Worm (Caenorhabditis elegans) whole organism, L4 larva: Measurements from ENCODE around the gene anmt-2.

Experiments used
- D1046.2 ChIP-seq: fragments of 200-800 bp; sonication (Bioruptor generic); IDR thresholded peaks from 2 replicates; pipeline ENCODE4 v1.3.6; 2022; ENCODE audit warnings: missing genetic modification characterization, missing compliant biosample characterization
- F10B5.3 ChIP-seq: sonication (generic microtip); optimal IDR thresholded peaks from 2 replicates; lab custom pipeline; 2016; ENCODE audit warnings: mild to moderate bottlenecking, missing genetic modification characterization, missing compliant biosample characterization
- F44E2.7 ChIP-seq: fragments of 200-800 bp; sonication (Bioruptor generic); IDR thresholded peaks from 2 replicates; pipeline ENCODE4 v2.1.2; 2022; ENCODE audit warnings: missing genetic modification characterization, missing compliant biosample characterization
- T20F7.1 ChIP-seq: fragments of 200-800 bp; sonication (Bioruptor generic); optimal IDR thresholded peaks from 2 replicates; lab custom pipeline; 2018; ENCODE audit warnings: mild to moderate bottlenecking, missing genetic modification characterization, missing compliant biosample characterization
- T26A8.4 ChIP-seq: fragments of 200-800 bp; sonication (Bioruptor generic); IDR thresholded peaks from 2 replicates; pipeline ENCODE4 v1.3.6; 2022; ENCODE audit warnings: missing genetic modification characterization, missing compliant biosample characterization
- Y105C5A.15 ChIP-seq: fragments of 200-800 bp; sonication (Bioruptor generic); IDR thresholded peaks from 2 replicates; pipeline ENCODE4 v1.3.6; 2022; ENCODE audit warnings: missing genetic modification characterization, missing compliant biosample characterization
- Y48G9A.11 ChIP-seq: fragments of 200-800 bp; sonication (Bioruptor generic); IDR thresholded peaks from 2 replicates; pipeline ENCODE4 v1.3.6; 2022; ENCODE audit warnings: missing genetic modification reagents, missing genetic modification characterization, missing compliant biosample characterization
- ZK337.2 ChIP-seq: fragments of 200-800 bp; sonication (Bioruptor generic); IDR thresholded peaks from 2 replicates; pipeline ENCODE4 v1.3.6; 2022; ENCODE audit warnings: missing genetic modification reagents, missing genetic modification characterization, missing compliant biosample characterization
- aha-1 ChIP-seq: fragments of 150-350 bp; peaks from one replicate; lab custom pipeline; 2014; ENCODE audit warnings: missing biosample characterization, missing genetic modification characterization
- arid-1 ChIP-seq: fragments of 200-800 bp; sonication (Bioruptor generic); conservative IDR thresholded peaks from 2 replicates; pipeline ENCODE4 v1.3.6; 2022; ENCODE audit warnings: missing genetic modification reagents, missing genetic modification characterization, missing compliant biosample characterization
- ceh-20 ChIP-seq: fragments of 200-800 bp; sonication (Bioruptor generic); IDR thresholded peaks from 2 replicates; pipeline ENCODE4 v1.3.6; 2022; ENCODE audit warnings: missing genetic modification reagents, missing genetic modification characterization, missing compliant biosample characterization
- ces-1 ChIP-seq: fragments of 150-350 bp; sonication (generic microtip); optimal IDR thresholded peaks from 4 replicates; lab custom pipeline; 2014; ENCODE audit warnings: missing biosample characterization, missing genetic modification reagents, missing genetic modification characterization
- cey-2 ChIP-seq: sonication (generic microtip); optimal IDR thresholded peaks from 3 replicates; lab custom pipeline; 2017; ENCODE audit warnings: missing genetic modification characterization, mild to moderate bottlenecking, missing compliant biosample characterization, antibody characterized with exemption, borderline replicate concordance; ENCODE audit not compliant: insufficient read depth
- ctbp-1 ChIP-seq: fragments of 200-800 bp; sonication (Bioruptor generic); IDR thresholded peaks from 2 replicates; pipeline ENCODE4 v1.3.6; 2022; ENCODE audit warnings: missing genetic modification reagents, missing genetic modification characterization, missing compliant biosample characterization
- daf-8 ChIP-seq: fragments of 200-800 bp; sonication (Bioruptor generic); IDR thresholded peaks from 2 replicates; pipeline ENCODE4 v1.3.6; 2022; ENCODE audit warnings: missing genetic modification characterization, missing compliant biosample characterization
- dmd-8 ChIP-seq: fragments of 200-800 bp; sonication (Bioruptor generic); IDR thresholded peaks from 2 replicates; pipeline ENCODE4 v1.3.6; 2022; ENCODE audit warnings: missing genetic modification characterization, missing compliant biosample characterization
- dmd-9 ChIP-seq: fragments of 200-800 bp; sonication (Bioruptor generic); IDR thresholded peaks from 2 replicates; pipeline ENCODE4 v1.3.6; 2022; ENCODE audit warnings: missing genetic modification reagents, missing genetic modification characterization, missing compliant biosample characterization
- duxl-1 ChIP-seq: sonication (generic microtip); optimal IDR thresholded peaks from 2 replicates; lab custom pipeline; 2016; ENCODE audit warnings: mild to moderate bottlenecking, missing genetic modification characterization, moderate library complexity, missing compliant biosample characterization; ENCODE audit not compliant: poor library complexity
- fos-1 ChIP-seq: fragments of 150-350 bp; optimal IDR thresholded peaks from 2 replicates; lab custom pipeline; 2014; ENCODE audit warnings: missing biosample characterization, missing genetic modification characterization
- hlh-30 ChIP-seq: sonication (generic microtip); optimal IDR thresholded peaks from 2 replicates; lab custom pipeline; 2017; ENCODE audit warnings: antibody characterized with exemption, mild to moderate bottlenecking, missing genetic modification characterization, missing compliant biosample characterization; ENCODE audit not compliant: insufficient read depth
- lin-1 ChIP-seq: fragments of 200-800 bp; sonication (Bioruptor generic); IDR thresholded peaks from 2 replicates; pipeline ENCODE4 v1.3.6; 2022; ENCODE audit warnings: missing genetic modification reagents, missing genetic modification characterization, missing compliant biosample characterization
- lin-29 ChIP-seq: fragments of 200-800 bp; sonication (Bioruptor generic); IDR thresholded peaks from 2 replicates; pipeline ENCODE4 v1.3.6; 2022; ENCODE audit warnings: missing genetic modification reagents, missing genetic modification characterization, missing compliant biosample characterization
- lin-39 ChIP-seq: fragments of 150-350 bp; optimal IDR thresholded peaks from 2 replicates; lab custom pipeline; 2014; ENCODE audit warnings: missing biosample characterization, missing genetic modification reagents, missing genetic modification characterization
- lsy-2 ChIP-seq, 2 experiments: fragments of 150-350 bp in 1 of 2; sonication (generic microtip) in 1 of 2; optimal IDR thresholded peaks; 2 replicates each; lab custom pipeline; 2014 to 2017; ENCODE audit warnings: missing biosample characterization in 2 of 2, missing genetic modification characterization in 2 of 2
- madf-5 ChIP-seq, 2 experiments: fragments of 200-800 bp; sonication (Bioruptor generic); IDR thresholded peaks; 2 replicates each; pipeline ENCODE4 v1.3.6; 2022; ENCODE audit warnings: missing compliant biosample characterization in 2 of 2, missing genetic modification characterization in 2 of 2
- mes-2 ChIP-seq: sonication (generic microtip); optimal IDR thresholded peaks from 2 replicates; lab custom pipeline; 2016; ENCODE audit warnings: missing genotype, mild to moderate bottlenecking, missing genetic modification characterization, missing compliant biosample characterization; ENCODE audit not compliant: poor library complexity, severe bottlenecking
- mxl-3 ChIP-seq: fragments of 200-800 bp; sonication (Bioruptor generic); optimal IDR thresholded peaks from 2 replicates; lab custom pipeline; 2018; ENCODE audit warnings: mild to moderate bottlenecking, missing genetic modification characterization, missing compliant biosample characterization
- nhr-11 ChIP-seq: fragments of 150-350 bp; optimal IDR thresholded peaks from 2 replicates; lab custom pipeline; 2014; ENCODE audit warnings: missing biosample characterization, missing genetic modification characterization
- nhr-237 ChIP-seq: sonication (generic microtip); optimal IDR thresholded peaks from 2 replicates; lab custom pipeline; 2017; ENCODE audit warnings: missing biosample characterization, missing genetic modification characterization
- nhr-28 ChIP-seq: fragments of 150-350 bp; optimal IDR thresholded peaks from 2 replicates; lab custom pipeline; 2014; ENCODE audit warnings: missing biosample characterization, missing genetic modification characterization
- nhr-41 ChIP-seq: fragments of 200-800 bp; sonication (Bioruptor generic); IDR thresholded peaks from 2 replicates; pipeline ENCODE4 v1.3.6; 2022; ENCODE audit warnings: missing genetic modification reagents, missing genetic modification characterization, missing compliant biosample characterization
- nhr-42 ChIP-seq: fragments of 200-800 bp; sonication (Bioruptor generic); IDR thresholded peaks from 2 replicates; pipeline ENCODE4 v1.3.6; 2022; ENCODE audit warnings: missing genetic modification characterization, missing compliant biosample characterization
- nhr-48 ChIP-seq: sonication (generic microtip); optimal IDR thresholded peaks from 2 replicates; lab custom pipeline; 2016; ENCODE audit warnings: mild to moderate bottlenecking, missing genetic modification characterization, missing compliant biosample characterization
- nhr-6 ChIP-seq: fragments of 150-350 bp; optimal IDR thresholded peaks from 2 replicates; lab custom pipeline; 2014; ENCODE audit warnings: missing biosample characterization, missing genetic modification characterization
- nhr-76 ChIP-seq: fragments of 150-350 bp; optimal IDR thresholded peaks from 2 replicates; lab custom pipeline; 2014; ENCODE audit warnings: missing biosample characterization, missing genetic modification characterization
- nhr-77 ChIP-seq: fragments of 150-350 bp; optimal IDR thresholded peaks from 2 replicates; lab custom pipeline; 2014; ENCODE audit warnings: missing biosample characterization, missing genetic modification characterization
- pha-4 ChIP-seq, 2 experiments: fragments of 150-350 bp in 1 of 2; fragments of 200-800 bp in 1 of 2; sonication (Bioruptor generic) in 1 of 2; IDR thresholded peaks in 1 of 2; optimal IDR thresholded peaks in 1 of 2; 2 replicates each; pipeline versions ENCODE4 v1.3.6 to Lab custom; 2014 to 2022; ENCODE audit warnings: missing genetic modification characterization in 2 of 2, missing genetic modification reagents in 2 of 2, missing biosample characterization in 1 of 2, missing compliant biosample characterization in 1 of 2
- php-3 ChIP-seq: fragments of 200-800 bp; sonication (Bioruptor generic); IDR thresholded peaks from 2 replicates; pipeline ENCODE4 v1.3.6; 2022; ENCODE audit warnings: missing genetic modification reagents, missing genetic modification characterization, missing compliant biosample characterization
- snpc-1.2 ChIP-seq: fragments of 200-800 bp; sonication (Bioruptor generic); IDR thresholded peaks from 2 replicates; pipeline ENCODE4 v1.3.6; 2022; ENCODE audit warnings: missing genetic modification reagents, missing genetic modification characterization, missing compliant biosample characterization
- spr-1 ChIP-seq: sonication (generic microtip); optimal IDR thresholded peaks from 2 replicates; lab custom pipeline; 2016; ENCODE audit warnings: mild to moderate bottlenecking, missing genetic modification characterization, missing compliant biosample characterization
- tag-97 ChIP-seq: fragments of 200-800 bp; sonication (Bioruptor generic); IDR thresholded peaks from 2 replicates; pipeline ENCODE4 v1.3.6; 2022; ENCODE audit warnings: missing genetic modification characterization, missing compliant biosample characterization
- tra-1 ChIP-seq: fragments of 200-800 bp; sonication (Bioruptor generic); IDR thresholded peaks from 2 replicates; pipeline ENCODE4 v1.3.6; 2022; ENCODE audit warnings: missing genetic modification reagents, missing genetic modification characterization, missing compliant biosample characterization
- unc-62 ChIP-seq, 3 experiments: fragments of 150-350 bp in 1 of 3; sonication (generic microtip); optimal IDR thresholded peaks in 2 of 3; peaks in 1 of 3; 1 replicate in 1 of 3; 2 replicates in 2 of 3; lab custom pipeline; 2014 to 2017; ENCODE audit warnings: missing biosample characterization in 3 of 3, missing genetic modification characterization in 3 of 3, missing genetic modification reagents in 3 of 3, missing genotype in 1 of 3
- zag-1 ChIP-seq: fragments of 150-350 bp; optimal IDR thresholded peaks from 2 replicates; lab custom pipeline; 2014; ENCODE audit warnings: missing biosample characterization, missing genetic modification characterization
- zfp-2 ChIP-seq: sonication (generic microtip); optimal IDR thresholded peaks from 2 replicates; lab custom pipeline; 2016; ENCODE audit warnings: mild to moderate bottlenecking, missing genetic modification characterization, missing compliant biosample characterization
- zfp-3 ChIP-seq: fragments of 200-800 bp; sonication (Bioruptor generic); conservative IDR thresholded peaks from 2 replicates; pipeline ENCODE4 v1.3.6; 2022; ENCODE audit warnings: missing genetic modification reagents, missing genetic modification characterization, missing compliant biosample characterization
- zip-2 ChIP-seq: fragments of 150-350 bp; optimal IDR thresholded peaks from 2 replicates; lab custom pipeline; 2014; ENCODE audit warnings: missing biosample characterization, missing genetic modification characterization

anmt-2 gene

DNA sequence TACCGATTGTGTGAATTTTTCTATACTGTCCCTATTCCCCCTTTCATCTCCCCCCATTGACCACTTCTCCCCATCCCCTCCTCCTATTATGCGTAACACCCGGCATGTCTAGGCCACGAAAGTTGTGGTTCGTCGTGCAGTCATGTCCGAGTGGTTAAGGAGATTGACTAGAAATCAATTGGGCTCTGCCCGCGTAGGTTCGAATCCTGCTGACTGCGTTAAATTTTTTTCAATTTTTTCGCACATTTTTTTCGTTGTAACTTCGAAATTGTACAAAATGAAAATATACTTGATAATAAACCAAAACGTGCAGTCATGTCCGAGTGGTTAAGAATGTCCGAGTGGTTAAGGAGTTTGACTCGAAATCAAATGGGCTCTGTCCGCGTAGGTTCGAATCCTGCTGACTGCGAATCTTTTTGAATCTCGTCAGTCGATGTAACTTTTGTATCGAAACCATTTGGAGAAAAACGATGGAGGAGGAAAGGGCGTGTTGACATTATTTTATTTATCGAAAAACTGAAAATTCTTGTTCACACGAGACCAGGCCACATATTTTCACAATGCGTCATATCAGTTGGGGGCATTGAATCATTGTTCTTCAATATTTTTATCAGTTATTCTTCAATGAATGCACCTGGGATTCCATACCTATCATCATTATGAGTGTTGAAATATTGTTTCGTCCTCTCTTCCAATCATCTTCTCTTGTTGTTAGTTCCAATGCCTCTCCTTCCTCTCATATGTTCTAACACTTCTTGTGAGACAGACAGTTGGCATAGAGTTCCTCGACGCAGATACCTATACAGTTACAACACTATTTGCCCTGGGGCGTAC lies 1.3 kb upstream of the anmt-2 start, which contains the start of gene nfm-1 (continued):
- no peak for TF ChIP-seq ZK337.2 (GFP tag; lab: Robert Waterston, UW)
- no peak for TF ChIP-seq lin-29
- TF ChIP-seq F44E2.7 (GFP tag; lab: Robert Waterston, UW): 0 out of 2 replicates have a peak, but pooled peaks have one; percentile 41
- peak; percentile 86 for TF ChIP-seq arid-1 (GFP tag; lab: Robert Waterston, UW)
- TF ChIP-seq ctbp-1 (GFP tag; lab: Robert Waterston, UW): peak; percentile 82
- peak; percentile 2 to 77; a peak in 1 of 4 replicates for TF ChIP-seq madf-5 (GFP tag; IDR thresholded peaks at IDR 0.05; lab: Robert Waterston, UW)
- no peak for TF ChIP-seq fos-1 (tag; lab: Kevin White, UChicago)
- TF ChIP-seq tra-1 (GFP tag; lab: Robert Waterston, UW): peak; percentile 84
- TF ChIP-seq nhr-28 (tag; lab: Kevin White, UChicago): peak; percentile 83
- peak; percentile 69; the same call in 1 of the 2 replicates for TF ChIP-seq zfp-3 (GFP tag; lab: Robert Waterston, UW)
- peak; percentile 70; the same call in 1 of the 2 replicates for TF ChIP-seq Y105C5A.15 (GFP tag; lab: Robert Waterston, UW)
- peak; percentile 88 for TF ChIP-seq dmd-8 (GFP tag; lab: Robert Waterston, UW)
- TF ChIP-seq F10B5.3 (tag; lab: Kevin White, UChicago): no peak
- TF ChIP-seq spr-1 (tag; lab: Kevin White, UChicago): peak; percentile 67
- TF ChIP-seq ces-1 (GFP tag; lab: Kevin White, UChicago): no peak
- TF ChIP-seq nhr-77 (tag; lab: Kevin White, UChicago): peak; percentile 75
- TF ChIP-seq cey-2 (tag; lab: Kevin White, UChicago): no peak
- no peak for TF ChIP-seq zag-1 (tag; lab: Kevin White, UChicago)
- peak; percentile 78 for TF ChIP-seq lin-1
- peak; percentile 85; the same call in 1 of the 2 replicates for TF ChIP-seq D1046.2
- 0 out of 2 replicates have a peak, but pooled peaks have one; percentile 52 for TF ChIP-seq daf-8
- TF ChIP-seq T26A8.4 (GFP tag; lab: Robert Waterston, UW): peak; percentile 63; the same call in 1 of the 2 replicates
- TF ChIP-seq dmd-9 (GFP tag; lab: Robert Waterston, UW): peak; percentile 76
- peak; percentile 28; the same call in 1 of the 2 replicates for TF ChIP-seq nhr-41 (GFP tag; lab: Robert Waterston, UW)
- peak; percentile 72; the same call in 1 of the 2 replicates for TF ChIP-seq pha-4 (GFP tag; IDR thresholded peaks at IDR 0.05; lab: Robert Waterston, UW)
- no peak for TF ChIP-seq pha-4 (tag; optimal IDR thresholded peaks at IDR 0.05; lab: Kevin White, UChicago)
- no peak for TF ChIP-seq nhr-237 (tag; lab: Kevin White, UChicago)
- TF ChIP-seq snpc-1.2 (GFP tag; lab: Robert Waterston, UW): peak; percentile 79
- TF ChIP-seq mxl-3: peak; percentile 19
- TF ChIP-seq tag-97 (GFP tag; lab: Robert Waterston, UW): no peak
- TF ChIP-seq lsy-2 (tag; optimal IDR thresholded peaks at IDR 0.05; lab: Kevin White, UChicago): peak in 1 of 2 experiments; percentile 63
- TF ChIP-seq hlh-30 (tag; lab: Kevin White, UChicago): peak; percentile 36
- peak; percentile 84 for TF ChIP-seq mes-2 (tag; lab: Kevin White, UChicago)
- TF ChIP-seq aha-1 (tag; lab: Kevin White, UChicago): peak; percentile 59
- TF ChIP-seq nhr-76 (tag; lab: Kevin White, UChicago): no peak
- peak; percentile 44 for TF ChIP-seq nhr-11 (tag; lab: Kevin White, UChicago)
- TF ChIP-seq nhr-48 (tag; lab: Kevin White, UChicago): peak; percentile 78
- TF ChIP-seq zfp-2: peak; percentile 12
- TF ChIP-seq ceh-20 (GFP tag; lab: Robert Waterston, UW): peak; percentile 14; the same call in 1 of the 2 replicates
- no peak for TF ChIP-seq lin-39
- peak in 1 of 2 experiments; percentile 84 for TF ChIP-seq unc-62 (GFP tag; optimal IDR thresholded peaks at IDR 0.05 in 1 of 2; lab: Kevin White, UChicago)
- no peak for TF ChIP-seq unc-62 (tag; optimal IDR thresholded peaks at IDR 0.05; lab: Kevin White, UChicago)
- TF ChIP-seq Y48G9A.11 (GFP tag; lab: Robert Waterston, UW): peak; percentile 88
- TF ChIP-seq zip-2 (tag; lab: Kevin White, UChicago): no peak
- TF ChIP-seq php-3 (GFP tag; lab: Robert Waterston, UW): peak; percentile 73
- TF ChIP-seq nhr-42 (GFP tag; lab: Robert Waterston, UW): peak; percentile 73; the same call in 1 of the 2 replicates
- peak; percentile 24 for TF ChIP-seq duxl-1 (tag; lab: Kevin White, UChicago)
- TF ChIP-seq T20F7.1 (GFP tag; lab: Kevin White, UChicago): peak; percentile 65
- peak; percentile 27 for TF ChIP-seq nhr-6 (tag; lab: Kevin White, UChicago)
